Worm (Caenorhabditis elegans): ENCODE results near the gene D1005.10.

The D1005.10 gene

DNA sequence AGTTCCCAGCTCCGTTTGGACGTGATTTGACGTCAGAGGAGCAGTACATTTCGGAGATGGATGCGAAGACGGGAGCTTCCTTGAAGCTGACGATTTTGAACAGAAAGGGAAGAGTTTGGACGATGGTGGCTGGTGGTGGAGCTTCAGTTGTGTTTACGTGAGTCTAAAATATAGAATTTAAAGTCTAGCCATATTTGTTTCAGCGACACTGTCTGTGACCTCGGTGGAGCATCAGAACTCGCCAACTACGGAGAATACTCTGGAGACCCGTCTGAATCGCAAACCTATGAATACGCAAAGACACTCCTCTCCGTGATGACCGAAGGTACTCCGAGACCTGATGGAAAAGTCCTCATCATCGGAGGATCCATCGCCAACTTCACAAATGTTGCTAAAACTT is 5.4 kb downstream of the D1005.10 start:
- TF ChIP-seq mab-5 (tag; optimal IDR thresholded peaks at IDR 0.05) (no peak), zip-8 (tag; optimal IDR thresholded peaks at IDR 0.05) (no peak), ceh-43 (GFP tag; optimal IDR thresholded peaks at IDR 0.05) (no peak), lsy-2 (tag; optimal IDR thresholded peaks at IDR 0.05) (no peak), lin-13 (tag; optimal IDR thresholded peaks at IDR 0.05) (no peak), mep-1 (tag; optimal IDR thresholded peaks at IDR 0.05) (no peak), unc-120 (tag; optimal IDR thresholded peaks at IDR 0.05; ENCODE audit: poor library complexity, severe bottlenecking) (no peak), nhr-237 (tag; optimal IDR thresholded peaks at IDR 0.05) (no peak), snpc-4 (tag; optimal IDR thresholded peaks at IDR 0.05) (no peak), sptf-1 (tag; optimal IDR thresholded peaks at IDR 0.05) (no peak), cnd-1 (tag; optimal IDR thresholded peaks at IDR 0.05) (no peak)

DNA sequence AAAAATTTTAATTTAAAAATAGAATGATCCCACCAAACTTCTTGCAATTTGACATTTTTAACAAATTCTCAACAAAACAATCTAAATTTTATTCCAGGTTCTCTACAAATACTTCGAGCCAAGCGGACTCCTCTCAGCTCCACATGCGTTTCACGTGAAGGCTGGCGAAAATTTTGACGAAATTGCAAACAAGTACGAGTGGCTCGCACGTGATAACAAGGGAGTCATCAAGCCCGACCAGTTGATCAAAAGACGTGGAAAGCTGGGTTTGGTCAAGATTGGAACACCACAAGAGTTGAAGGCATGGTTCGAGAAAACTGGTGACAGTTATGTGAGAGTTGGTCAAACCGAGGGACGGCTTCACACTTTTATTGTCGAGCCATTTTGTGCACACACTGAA is 6.3 kb downstream of the D1005.10 start:
- TF ChIP-seq unc-39 (tag; optimal IDR thresholded peaks at IDR 0.05): no peak
- TF ChIP-seq nhr-76 (tag; optimal IDR thresholded peaks at IDR 0.05): no peak
- TF ChIP-seq ztf-11 (tag; optimal IDR thresholded peaks at IDR 0.05): no peak

DNA sequence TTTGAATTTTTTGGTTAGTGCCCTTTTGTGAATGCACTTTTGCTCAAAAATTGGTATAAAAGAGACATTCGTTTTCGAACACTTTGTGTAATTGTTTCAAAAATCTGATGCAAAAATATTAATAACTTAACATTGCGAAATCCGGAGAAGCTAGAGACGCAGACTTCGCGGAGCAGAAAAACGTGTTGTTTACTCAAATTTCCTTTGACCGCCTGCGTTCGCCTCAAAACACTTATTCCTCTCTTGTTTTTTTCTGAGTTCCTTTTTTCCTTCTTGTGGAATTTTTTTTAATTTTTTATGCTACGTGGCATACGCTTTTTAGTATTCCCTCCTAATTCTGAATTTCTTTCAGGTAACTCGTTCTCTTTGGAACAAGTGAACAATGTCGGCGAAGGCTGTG is 6.8 kb downstream of the D1005.10 start, which contains the start of gene acly-1:
TSS of gene acly-1 (plus strand) at position 353 of the 400 bp plus-strand sequence.
- TF ChIP-seq cnd-1 (tag; optimal IDR thresholded peaks at IDR 0.05): no peak
- no peak for TF ChIP-seq zip-8 (tag; optimal IDR thresholded peaks at IDR 0.05)
- no peak for TF ChIP-seq nhr-28 (tag; optimal IDR thresholded peaks at IDR 0.05)
- TF ChIP-seq snpc-4 (tag; optimal IDR thresholded peaks at IDR 0.05): no peak
- no peak for TF ChIP-seq ceh-43 (GFP tag; optimal IDR thresholded peaks at IDR 0.05)
- no peak for TF ChIP-seq ceh-83 (GFP tag; optimal IDR thresholded peaks at IDR 0.05)
- TF ChIP-seq sptf-1 (tag; optimal IDR thresholded peaks at IDR 0.05): no peak
- no peak for TF ChIP-seq tbx-8 (GFP tag; optimal IDR thresholded peaks at IDR 0.05)
- no peak for TF ChIP-seq ces-1 (GFP tag; optimal IDR thresholded peaks at IDR 0.05)
- TF ChIP-seq hlh-1 (tag; optimal IDR thresholded peaks at IDR 0.05): no peak
- no peak for TF ChIP-seq ceh-39 (tag; optimal IDR thresholded peaks at IDR 0.05)
- no peak for TF ChIP-seq lsy-2 (tag; optimal IDR thresholded peaks at IDR 0.05)
- TF ChIP-seq nhr-2 (tag; optimal IDR thresholded peaks at IDR 0.05): no peak
- no peak for TF ChIP-seq unc-39 (tag; optimal IDR thresholded peaks at IDR 0.05)
- TF ChIP-seq elt-3 (tag; optimal IDR thresholded peaks at IDR 0.05): no peak
- no peak for TF ChIP-seq bed-3 (GFP tag; optimal IDR thresholded peaks at IDR 0.05)
- TF ChIP-seq flh-1 (GFP tag; optimal IDR thresholded peaks at IDR 0.05): no peak

DNA sequence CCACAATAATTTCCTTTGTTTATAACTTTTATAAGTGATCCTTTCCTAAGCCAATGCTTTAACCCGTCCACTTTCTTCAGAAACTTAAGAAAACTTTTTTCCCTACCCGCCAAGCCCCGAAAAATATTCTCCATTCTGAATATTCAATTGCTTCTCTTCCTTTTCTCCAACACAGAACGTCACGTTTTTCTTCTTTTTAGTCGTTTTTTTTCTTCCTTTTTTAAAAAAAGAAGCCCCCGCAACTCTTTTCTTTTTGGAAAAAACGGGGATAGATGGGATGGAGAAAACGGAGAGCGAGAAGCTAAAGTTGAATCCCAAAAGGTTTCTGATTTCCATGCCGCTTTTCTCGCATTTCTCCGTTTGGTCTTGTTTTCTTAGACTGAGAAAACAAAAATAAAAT is 7.4 kb downstream of the D1005.10 start:
- no peak for TF ChIP-seq elt-3 (tag; optimal IDR thresholded peaks at IDR 0.05)
- no peak for TF ChIP-seq ztf-11 (tag; optimal IDR thresholded peaks at IDR 0.05)
- TF ChIP-seq zip-8 (tag; optimal IDR thresholded peaks at IDR 0.05): no peak
- no peak for TF ChIP-seq drap-1 (GFP tag; optimal IDR thresholded peaks at IDR 0.05)

DNA sequence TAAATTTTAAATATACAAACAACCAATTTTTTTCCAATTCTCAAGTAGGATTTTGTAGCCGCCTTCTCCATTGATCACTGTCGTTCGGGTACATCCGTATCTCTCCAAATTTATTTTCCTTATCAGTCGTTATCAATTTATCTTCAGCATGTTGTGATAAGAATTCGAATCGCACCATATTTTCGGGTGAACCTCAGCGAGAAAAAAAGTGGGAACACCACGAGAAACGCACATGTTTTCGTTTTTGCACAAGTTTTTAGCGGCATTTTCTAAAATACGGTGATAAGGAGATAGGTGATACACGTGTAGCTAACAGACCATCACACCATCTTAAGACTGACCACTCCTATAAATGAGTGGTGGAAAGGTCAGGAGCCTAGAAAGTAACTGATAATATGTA is 8.1 kb downstream of the D1005.10 start:
- no peak for TF ChIP-seq ceh-43 (GFP tag; optimal IDR thresholded peaks at IDR 0.05)
- TF ChIP-seq elt-3 (tag; optimal IDR thresholded peaks at IDR 0.05): peak; percentile 18
- no peak for TF ChIP-seq lin-32 (GFP tag; optimal IDR thresholded peaks at IDR 0.05)

DNA sequence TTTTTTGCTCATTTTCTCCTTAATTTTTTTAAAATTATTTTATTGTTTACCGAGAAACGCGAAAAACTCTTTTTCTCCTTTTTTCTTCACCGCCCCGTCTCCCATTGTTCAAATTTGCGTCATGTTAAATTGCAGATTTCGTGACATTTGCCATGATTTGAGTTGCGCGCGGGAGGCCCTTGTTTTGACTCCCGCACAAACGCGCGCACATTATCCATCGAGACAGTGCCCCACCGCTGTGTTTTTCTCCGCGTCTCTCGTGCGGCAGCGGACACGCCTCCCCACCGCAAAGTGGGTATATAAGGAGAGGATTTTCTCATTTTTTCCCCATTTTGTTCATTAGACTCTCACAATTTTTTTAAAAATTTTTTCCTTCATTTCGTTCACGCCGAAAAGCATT is 10.0 kb downstream of the D1005.10 start:
- no peak for TF ChIP-seq elt-1 (tag; optimal IDR thresholded peaks at IDR 0.05; ENCODE audit: borderline replicate concordance, insufficient read depth)
- TF ChIP-seq mab-5 (tag; optimal IDR thresholded peaks at IDR 0.05): no peak
- no peak for TF ChIP-seq drap-1 (GFP tag; optimal IDR thresholded peaks at IDR 0.05)
- TF ChIP-seq zip-8 (tag; optimal IDR thresholded peaks at IDR 0.05): no peak
- TF ChIP-seq nhr-12 (tag; optimal IDR thresholded peaks at IDR 0.05): no peak
- no peak for TF ChIP-seq pha-4 (tag; optimal IDR thresholded peaks at IDR 0.05)
- no peak for TF ChIP-seq tbx-8 (GFP tag; optimal IDR thresholded peaks at IDR 0.05)
- TF ChIP-seq nhr-76 (tag; optimal IDR thresholded peaks at IDR 0.05): no peak
- TF ChIP-seq lin-13 (tag; optimal IDR thresholded peaks at IDR 0.05): no peak
- TF ChIP-seq snpc-4 (tag; optimal IDR thresholded peaks at IDR 0.05): no peak
- TF ChIP-seq ceh-83 (GFP tag; optimal IDR thresholded peaks at IDR 0.05): no peak
- TF ChIP-seq sptf-1 (tag; optimal IDR thresholded peaks at IDR 0.05): no peak
- no peak for TF ChIP-seq mep-1 (tag; optimal IDR thresholded peaks at IDR 0.05)
- no peak for TF ChIP-seq hlh-1 (tag; optimal IDR thresholded peaks at IDR 0.05)
